Fruit fly (Drosophila melanogaster): Measurements from ENCODE around the gene CG5447.

The CG5447 gene

dm6 chr3R:26503317-26503716, 51.0 kb downstream of the CG5447 start:
- TF ChIP-seq tj (GFP tag; optimal IDR thresholded peaks at IDR 0.05), result peak; percentile 26
- no peak for TF ChIP-seq cic (GFP tag; optimal IDR thresholded peaks at IDR 0.05)

All from whole organism, adult.